Worm (Caenorhabditis elegans) whole organism, L2 larva: ENCODE measurements around the gene fbxa-26.

Experiments
- ama-1 ChIP-seq: fragments of 150-350 bp; optimal IDR thresholded peaks from 2 replicates; lab custom pipeline; 2018; ENCODE audit warnings: inconsistent platforms
- egl-27 ChIP-seq: sonication (generic microtip); optimal IDR thresholded peaks from 3 replicates; lab custom pipeline; 2017; ENCODE audit warnings: missing biosample characterization, missing genetic modification reagents, missing genetic modification characterization
- fos-1 ChIP-seq: fragments of 150-350 bp; optimal IDR thresholded peaks from 2 replicates; lab custom pipeline; 2014; ENCODE audit warnings: missing biosample characterization, missing genetic modification characterization
- gmeb-1 ChIP-seq: fragments of 150-350 bp; optimal IDR thresholded peaks from 2 replicates; lab custom pipeline; 2014; ENCODE audit warnings: missing biosample characterization, missing genetic modification characterization
- nhr-23 ChIP-seq: fragments of 150-350 bp; optimal IDR thresholded peaks from 2 replicates; lab custom pipeline; 2014; ENCODE audit warnings: missing biosample characterization, missing genetic modification reagents, missing genetic modification characterization
- nhr-237 ChIP-seq: fragments of 150-350 bp; optimal IDR thresholded peaks from 2 replicates; lab custom pipeline; 2014; ENCODE audit warnings: missing biosample characterization, missing genetic modification characterization
- skn-1 ChIP-seq: sonication (generic microtip); optimal IDR thresholded peaks from 2 replicates; lab custom pipeline; 2017; ENCODE audit warnings: missing biosample characterization, missing genetic modification characterization
- unc-39 ChIP-seq: fragments of 150-350 bp; optimal IDR thresholded peaks from 2 replicates; lab custom pipeline; 2014; ENCODE audit warnings: missing biosample characterization, missing genetic modification characterization
- ztf-11 ChIP-seq: sonication (generic microtip); optimal IDR thresholded peaks from 2 replicates; lab custom pipeline; 2017; ENCODE audit warnings: missing biosample characterization, missing genetic modification characterization
- ztf-4 ChIP-seq: fragments of 150-350 bp; optimal IDR thresholded peaks from 2 replicates; lab custom pipeline; 2014; ENCODE audit warnings: missing biosample characterization, missing genetic modification characterization

ce11 chrIII:1297604-1298003, 44.7 kb downstream of the fbxa-26 start, which contains the start of gene fbxa-28:
- TF ChIP-seq ztf-11 (tag; lab: Kevin White, UChicago) (no peak), ama-1 (no peak), skn-1 (tag; lab: Kevin White, UChicago) (no peak), gmeb-1 (tag; lab: Kevin White, UChicago) (no peak), fos-1 (tag; lab: Kevin White, UChicago) (no peak), nhr-237 (tag; lab: Kevin White, UChicago) (no peak), nhr-23 (tag; lab: Kevin White, UChicago) (no peak), ztf-4 (tag; lab: Kevin White, UChicago) (no peak), unc-39 (tag; lab: Kevin White, UChicago) (no peak), egl-27 (tag; lab: Kevin White, UChicago) (no peak)
